Fruit fly (Drosophila melanogaster) whole organism, embryonic: Measurements from ENCODE around the gene CG32023.
A peak's percentile ranks its signal among the peaks of the same experiment; 100 is the strongest.

ENCODE experiments used
- BEAF-32 ChIP-seq: fragments of 200-800 bp; sonication (Bioruptor generic); optimal IDR thresholded peaks from 3 replicates; lab custom pipeline; 2017; ENCODE audit warnings: missing biosample characterization, missing genetic modification characterization, mild to moderate bottlenecking, moderate library complexity, missing genetic modification reagents
- Blimp-1 ChIP-seq: fragments of 200-800 bp; sonication (Bioruptor generic); optimal IDR thresholded peaks from 3 replicates; lab custom pipeline; 2018; ENCODE audit warnings: missing biosample characterization, missing genetic modification characterization, mild to moderate bottlenecking, moderate library complexity, missing genetic modification reagents
- CG10431 ChIP-seq: fragments of 200-800 bp; sonication (Bioruptor generic); optimal IDR thresholded peaks from 3 replicates; lab custom pipeline; 2018; ENCODE audit warnings: missing biosample characterization, mild to moderate bottlenecking, missing genetic modification characterization
- CG11456 ChIP-seq: fragments of 200-800 bp; sonication (Bioruptor generic); IDR thresholded peaks from 3 replicates; pipeline ENCODE4 v1.3.6; 2022; ENCODE audit warnings: missing biosample characterization, missing genetic modification characterization
- CG11696 ChIP-seq: fragments of 200-800 bp; sonication (Bioruptor generic); IDR thresholded peaks from 2 replicates; pipeline ENCODE4 v1.3.6; 2022; ENCODE audit warnings: missing biosample characterization, missing genetic modification characterization
- CG11723 ChIP-seq: fragments of 200-800 bp; sonication (Bioruptor generic); optimal IDR thresholded peaks from 2 replicates; lab custom pipeline; 2017; ENCODE audit warnings: missing biosample characterization, mild to moderate bottlenecking, missing genetic modification characterization
- CG12071 ChIP-seq: fragments of 200-800 bp; sonication (Bioruptor generic); optimal IDR thresholded peaks from 3 replicates; lab custom pipeline; 2018; ENCODE audit warnings: missing biosample characterization, mild to moderate bottlenecking, missing genetic modification characterization
- CG12391 ChIP-seq: fragments of 200-800 bp; sonication (Bioruptor generic); optimal IDR thresholded peaks from 3 replicates; lab custom pipeline; 2018; ENCODE audit warnings: missing biosample characterization, mild to moderate bottlenecking, missing genetic modification characterization, moderate library complexity
- CG13296 ChIP-seq: fragments of 200-800 bp; sonication (Bioruptor generic); optimal IDR thresholded peaks from 3 replicates; lab custom pipeline; 2018; ENCODE audit warnings: missing biosample characterization, mild to moderate bottlenecking, missing genetic modification characterization
- CG15601 ChIP-seq: fragments of 200-800 bp; sonication (Bioruptor generic); optimal IDR thresholded peaks from 3 replicates; lab custom pipeline; 2019; ENCODE audit warnings: missing biosample characterization, mild to moderate bottlenecking, missing genetic modification characterization, moderate library complexity
- CG1602 ChIP-seq: fragments of 200-800 bp; sonication (Bioruptor generic); optimal IDR thresholded peaks from 3 replicates; lab custom pipeline; 2016; ENCODE audit warnings: missing biosample characterization, missing genetic modification characterization
- CG17359 ChIP-seq: fragments of 200-800 bp; sonication (Bioruptor generic); optimal IDR thresholded peaks from 3 replicates; lab custom pipeline; 2018; ENCODE audit warnings: missing biosample characterization, mild to moderate bottlenecking, missing genetic modification characterization, moderate library complexity
- CG2678 ChIP-seq: fragments of 200-800 bp; sonication (Bioruptor generic); optimal IDR thresholded peaks from 3 replicates; lab custom pipeline; 2019; ENCODE audit warnings: missing biosample characterization, mild to moderate bottlenecking, missing genetic modification characterization, moderate library complexity
- CG3281 ChIP-seq: fragments of 200-800 bp; sonication (Bioruptor generic); optimal IDR thresholded peaks from 3 replicates; lab custom pipeline; 2017; ENCODE audit warnings: missing biosample characterization, mild to moderate bottlenecking, missing genetic modification characterization
- CG34422 ChIP-seq: fragments of 200-800 bp; sonication (Bioruptor generic); IDR thresholded peaks from 3 replicates; pipeline ENCODE4 v1.3.6; 2022; ENCODE audit warnings: missing biosample characterization, missing genetic modification characterization
- CG5180 ChIP-seq: fragments of 200-800 bp; sonication (Bioruptor generic); optimal IDR thresholded peaks from 3 replicates; lab custom pipeline; 2017; ENCODE audit warnings: missing biosample characterization, missing genetic modification characterization, mild to moderate bottlenecking, moderate library complexity, missing genetic modification reagents
- CG7357 ChIP-seq: fragments of 200-800 bp; sonication (Bioruptor generic); IDR thresholded peaks from 3 replicates; pipeline ENCODE4 v1.3.6; 2022; ENCODE audit warnings: missing biosample characterization, missing genetic modification characterization
- CG7987 ChIP-seq: fragments of 200-800 bp; sonication (Bioruptor generic); optimal IDR thresholded peaks from 2 replicates; lab custom pipeline; 2018; ENCODE audit warnings: missing biosample characterization, mild to moderate bottlenecking, missing genetic modification characterization, moderate library complexity
- CG8290 ChIP-seq, 3 experiments: fragments of 200-800 bp; sonication (Bioruptor generic); optimal IDR thresholded peaks; 2 replicates each; lab custom pipeline; 2016 to 2019; ENCODE audit warnings: missing biosample characterization in 3 of 3, missing genetic modification characterization in 3 of 3, mild to moderate bottlenecking in 2 of 3, moderate library complexity in 1 of 3
- CG8359 ChIP-seq: fragments of 200-800 bp; sonication (Bioruptor generic); optimal IDR thresholded peaks from 2 replicates; lab custom pipeline; 2017; ENCODE audit warnings: missing biosample characterization, mild to moderate bottlenecking, missing genetic modification characterization, borderline replicate concordance
- CG8765 ChIP-seq: fragments of 200-800 bp; sonication (Bioruptor generic); IDR thresholded peaks from 2 replicates; pipeline ENCODE4 v1.3.6; 2022; ENCODE audit warnings: missing biosample characterization, missing genetic modification characterization
- Dfd ChIP-seq, 2 experiments: fragments of >200 bp; optimal IDR thresholded peaks; 2 replicates each; lab custom pipeline; 2017; ENCODE audit warnings: missing biosample characterization in 2 of 2, missing genetic modification characterization in 2 of 2
- Drgx ChIP-seq: fragments of 200-800 bp; sonication (Bioruptor generic); IDR thresholded peaks from 2 replicates; pipeline ENCODE4 v1.3.6; 2022; ENCODE audit warnings: missing biosample characterization, missing genetic modification characterization
- Gug ChIP-seq: fragments of 200-800 bp; sonication (Bioruptor generic); IDR thresholded peaks from 4 replicates; pipeline ENCODE4 v1.3.6; 2022; ENCODE audit warnings: missing biosample characterization, missing genetic modification characterization
- HLHmδ ChIP-seq: fragments of 200-800 bp; sonication (Bioruptor generic); optimal IDR thresholded peaks from 2 replicates; lab custom pipeline; 2018; ENCODE audit warnings: missing biosample characterization, mild to moderate bottlenecking, missing genetic modification characterization, moderate library complexity
- Lim3 ChIP-seq: fragments of 200-800 bp; sonication (Bioruptor generic); IDR thresholded peaks from 2 replicates; pipeline ENCODE4 v1.3.6; 2022; ENCODE audit warnings: missing biosample characterization, missing genetic modification characterization
- Trl ChIP-seq, 3 experiments: fragments of >200 bp in 2 of 3; fragments of 200-800 bp in 1 of 3; sonication (Bioruptor generic) in 1 of 3; optimal IDR thresholded peaks; 2 replicates in 1 of 3; 3 replicates in 2 of 3; lab custom pipeline; 2016 to 2017; ENCODE audit warnings: missing biosample characterization in 1 of 3, missing genetic modification characterization in 1 of 3
- amos ChIP-seq: fragments of 200-800 bp; sonication (Bioruptor generic); IDR thresholded peaks from 2 replicates; pipeline ENCODE4 v1.3.6; 2022; ENCODE audit warnings: missing biosample characterization, missing genetic modification characterization; ENCODE audit not compliant: partially characterized antibody
- ash1 ChIP-seq: fragments of 200-800 bp; sonication (Bioruptor generic); optimal IDR thresholded peaks from 2 replicates; lab custom pipeline; 2018; ENCODE audit warnings: missing biosample characterization, mild to moderate bottlenecking, missing genetic modification characterization
- ato ChIP-seq: fragments of 200-800 bp; sonication (Bioruptor generic); IDR thresholded peaks from 2 replicates; pipeline ENCODE4 v1.3.6; 2022; ENCODE audit warnings: missing biosample characterization, missing genetic modification characterization; ENCODE audit not compliant: partially characterized antibody
- cg ChIP-seq: fragments of 200-800 bp; sonication (Bioruptor generic); optimal IDR thresholded peaks from 3 replicates; lab custom pipeline; 2019; ENCODE audit warnings: missing biosample characterization, mild to moderate bottlenecking, missing genetic modification characterization, moderate library complexity
- chinmo ChIP-seq: fragments of 200-800 bp; sonication (Bioruptor generic); IDR thresholded peaks from 4 replicates; pipeline ENCODE4 v1.3.6; 2022; ENCODE audit warnings: missing biosample characterization, missing genetic modification characterization; ENCODE audit not compliant: partially characterized antibody
- crp ChIP-seq, 2 experiments: fragments of 200-800 bp; sonication (Bioruptor generic); optimal IDR thresholded peaks; 2 replicates in 1 of 2; 3 replicates in 1 of 2; lab custom pipeline; 2017; ENCODE audit warnings: missing biosample characterization in 2 of 2, missing genetic modification characterization in 2 of 2, mild to moderate bottlenecking in 1 of 2, moderate library complexity in 1 of 2
- cwo ChIP-seq: fragments of 200-800 bp; sonication (Bioruptor generic); optimal IDR thresholded peaks from 3 replicates; lab custom pipeline; 2017; ENCODE audit warnings: missing biosample characterization, missing genetic modification characterization, mild to moderate bottlenecking, moderate library complexity, missing genetic modification reagents
- emc ChIP-seq: fragments of 200-800 bp; sonication (Bioruptor generic); optimal IDR thresholded peaks from 2 replicates; lab custom pipeline; 2016; ENCODE audit warnings: missing biosample characterization, missing genetic modification characterization
- grau ChIP-seq: fragments of 200-800 bp; optimal IDR thresholded peaks from 3 replicates; lab custom pipeline; 2019; ENCODE audit warnings: missing biosample characterization, mild to moderate bottlenecking, missing genetic modification characterization, moderate library complexity
- kni ChIP-seq: fragments of 200-800 bp; sonication (Bioruptor generic); optimal IDR thresholded peaks from 3 replicates; lab custom pipeline; 2017; ENCODE audit warnings: mild to moderate bottlenecking, missing biosample characterization, missing genetic modification reagents, missing genetic modification characterization
- lab ChIP-seq: fragments of 200-800 bp; sonication (Bioruptor generic); optimal IDR thresholded peaks from 3 replicates; lab custom pipeline; 2017; ENCODE audit warnings: missing biosample characterization, missing genetic modification characterization, mild to moderate bottlenecking, moderate library complexity, missing genetic modification reagents
- lmd ChIP-seq: fragments of 200-800 bp; sonication (Bioruptor generic); IDR thresholded peaks from 2 replicates; pipeline ENCODE4 v1.3.6; 2022; ENCODE audit warnings: missing biosample characterization, missing genetic modification characterization
- psq ChIP-seq: fragments of 200-800 bp; sonication (Bioruptor generic); optimal IDR thresholded peaks from 2 replicates; lab custom pipeline; 2017; ENCODE audit warnings: missing biosample characterization, missing genetic modification characterization
- repo ChIP-seq: fragments of 200-800 bp; sonication (Bioruptor generic); optimal IDR thresholded peaks from 2 replicates; lab custom pipeline; 2016; ENCODE audit warnings: missing biosample characterization, missing genetic modification characterization
- sr ChIP-seq: fragments of 200-800 bp; sonication (Bioruptor generic); IDR thresholded peaks from 3 replicates; pipeline ENCODE4 v1.3.6; 2022; ENCODE audit warnings: missing biosample characterization, missing genetic modification characterization
- stwl ChIP-seq: fragments of 200-800 bp; sonication (Bioruptor generic); optimal IDR thresholded peaks from 3 replicates; lab custom pipeline; 2018; ENCODE audit warnings: missing biosample characterization, mild to moderate bottlenecking, missing genetic modification characterization, moderate library complexity
- tll ChIP-seq, 2 experiments: fragments of 200-800 bp in 1 of 2; fragments of >200 bp in 1 of 2; sonication (Bioruptor generic) in 1 of 2; optimal IDR thresholded peaks; 2 replicates each; lab custom pipeline; 2017 to 2019; ENCODE audit warnings: missing biosample characterization in 2 of 2, missing genetic modification characterization in 2 of 2, mild to moderate bottlenecking in 1 of 2, moderate library complexity in 1 of 2
- tx ChIP-seq: fragments of 200-800 bp; sonication (Bioruptor generic); optimal IDR thresholded peaks from 2 replicates; lab custom pipeline; 2016; ENCODE audit warnings: missing biosample characterization, missing genetic modification characterization
- wor ChIP-seq: fragments of 200-800 bp; sonication (Bioruptor generic); IDR thresholded peaks from 2 replicates; pipeline ENCODE4 v1.3.6; 2022; ENCODE audit warnings: missing biosample characterization, missing genetic modification characterization

The CG32023 gene

DNA sequence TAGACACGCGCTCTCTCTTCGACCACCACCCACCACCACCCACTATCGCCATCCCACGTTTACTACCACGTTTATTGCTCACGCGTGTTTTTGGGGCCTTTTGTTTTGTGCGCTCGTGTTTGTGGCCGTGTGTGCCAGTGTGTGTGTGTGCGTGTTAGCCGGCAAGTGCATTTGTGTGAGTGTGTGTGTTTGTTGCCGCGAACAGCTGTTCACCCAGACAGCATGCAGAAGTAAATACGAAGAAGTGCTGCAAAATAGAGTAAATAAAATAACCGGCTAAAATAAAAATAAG lies 23.8 kb upstream of the CG32023 start:
- TF ChIP-seq cwo (peak; percentile 63), emc (no peak), CG11456 (no peak), BEAF-32 (GFP tag; lab: Kevin White, UChicago) (peak; percentile 8), CG1602 (no peak), CG7357 (GFP tag; lab: Robert Waterston, UW) (no peak), sr (peak; percentile 60; the same call in 1 of the 3 replicates), amos (GFP tag; lab: Robert Waterston, UW) (0 out of 2 replicates have a peak, but pooled peaks have one; percentile 3), kni (GFP tag; lab: Kevin White, UChicago) (peak; percentile 3), CG2678 (tag; lab: Kevin White, UChicago) (no peak), Dfd (GFP tag; optimal IDR thresholded peaks at IDR 0.05; lab: Kevin White, UChicago) (peak in 1 of 2 experiments; percentile 49), crp (GFP tag; optimal IDR thresholded peaks at IDR 0.05; lab: Kevin White, UChicago) (peak in 1 of 2 experiments; percentile 43), Blimp-1 (GFP tag; lab: Kevin White, UChicago) (no peak), stwl (tag; lab: Kevin White, UChicago) (no peak), tx (no peak), cg (GFP tag; lab: Kevin White, UChicago) (peak; percentile 77), CG8290 (GFP tag; optimal IDR thresholded peaks at IDR 0.05; lab: Kevin White, UChicago) (no peak), CG8290 (tag; optimal IDR thresholded peaks at IDR 0.05; lab: Kevin White, UChicago) (peak in 1 of 2 experiments; percentile 15), Gug (GFP tag; lab: Robert Waterston, UW) (no peak), CG34422 (GFP tag; lab: Robert Waterston, UW) (no peak)

DNA sequence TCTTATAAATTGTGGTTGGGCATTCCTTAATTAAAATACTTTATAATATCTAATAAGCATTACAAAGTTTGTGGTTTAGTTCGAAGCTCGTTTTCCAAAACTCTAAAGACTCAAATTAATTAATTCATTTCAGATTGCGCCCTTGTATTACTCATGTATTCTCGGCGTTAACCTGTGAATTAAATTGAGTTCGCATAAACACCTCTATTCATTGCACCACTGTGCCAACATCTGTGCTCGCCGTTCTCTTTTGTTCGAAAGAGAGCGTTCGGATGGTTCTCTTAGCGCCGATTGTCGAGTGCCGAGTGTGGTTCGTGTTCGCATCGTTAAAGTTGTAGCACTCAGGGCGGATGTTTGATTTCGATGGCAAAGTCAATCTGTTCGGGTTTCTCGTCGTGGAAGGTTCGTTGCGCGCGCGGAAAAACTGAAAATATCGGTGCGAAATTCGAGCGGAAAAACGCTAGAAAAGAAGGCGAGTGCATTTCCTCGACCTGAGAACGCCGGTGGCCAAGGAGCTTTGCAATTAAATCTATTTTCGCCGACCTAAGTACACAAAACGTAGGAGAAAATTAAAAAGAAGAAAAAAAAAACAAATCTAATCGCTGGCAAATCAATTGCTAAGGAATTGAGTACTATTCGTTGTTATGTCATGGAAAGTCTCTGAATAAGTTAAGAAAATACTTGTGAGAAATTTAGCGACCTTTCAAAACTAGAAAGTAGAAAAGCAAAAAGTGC lies 23.3 kb upstream of the CG32023 start, which contains the start of gene dally:
TSS of gene dally (plus strand) at position 373 of the 735 bp plus-strand sequence.
- TF ChIP-seq CG17359 (tag; lab: Kevin White, UChicago) (peak; percentile 36), CG12071 (peak; percentile 50), ato (0 out of 2 replicates have a peak, but pooled peaks have one; percentile 43), HLHmδ (GFP tag; lab: Kevin White, UChicago) (peak; percentile 88), CG11696 (GFP tag; lab: Robert Waterston, UW) (0 out of 2 replicates have a peak, but pooled peaks have one; percentile 40), kni (GFP tag; lab: Kevin White, UChicago) (peak; percentile 56), Trl (optimal IDR thresholded peaks at IDR 0.05; lab: Kevin White, UChicago) (peak; percentile 88 to 95), Trl (GFP tag; optimal IDR thresholded peaks at IDR 0.05; lab: Kevin White, UChicago) (peak; percentile 64), CG7987 (GFP tag; lab: Kevin White, UChicago) (peak; percentile 64), lmd (no peak), CG8359 (peak; percentile 48), tll (GFP tag; optimal IDR thresholded peaks at IDR 0.05; lab: Kevin White, UChicago) (peak in 1 of 2 experiments; percentile 87), CG12391 (tag; lab: Kevin White, UChicago) (no peak), wor (no peak), repo (GFP tag; lab: Kevin White, UChicago) (peak; percentile 37), CG2678 (tag; lab: Kevin White, UChicago) (peak; percentile 19), CG15601 (tag; lab: Kevin White, UChicago) (peak; percentile 28), CG3281 (GFP tag; lab: Kevin White, UChicago) (peak; percentile 16), Lim3 (GFP tag; lab: Robert Waterston, UW) (no peak), chinmo (GFP tag; lab: Robert Waterston, UW) (peak; percentile 88), grau (tag; lab: Kevin White, UChicago) (peak; percentile 21), Drgx (peak; percentile 63), lab (GFP tag; lab: Kevin White, UChicago) (peak; percentile 46), psq (GFP tag; lab: Kevin White, UChicago) (no peak), CG13296 (GFP tag; lab: Kevin White, UChicago) (peak; percentile 31), CG10431 (GFP tag; lab: Kevin White, UChicago) (no peak), CG5180 (GFP tag; lab: Kevin White, UChicago) (peak; percentile 69), CG11723 (no peak), CG8765 (GFP tag; lab: Robert Waterston, UW) (no peak), ash1 (GFP tag; lab: Kevin White, UChicago) (no peak)
